Worm (Caenorhabditis elegans): ENCODE data around the gene polh-1.

Gene polh-1

DNA sequence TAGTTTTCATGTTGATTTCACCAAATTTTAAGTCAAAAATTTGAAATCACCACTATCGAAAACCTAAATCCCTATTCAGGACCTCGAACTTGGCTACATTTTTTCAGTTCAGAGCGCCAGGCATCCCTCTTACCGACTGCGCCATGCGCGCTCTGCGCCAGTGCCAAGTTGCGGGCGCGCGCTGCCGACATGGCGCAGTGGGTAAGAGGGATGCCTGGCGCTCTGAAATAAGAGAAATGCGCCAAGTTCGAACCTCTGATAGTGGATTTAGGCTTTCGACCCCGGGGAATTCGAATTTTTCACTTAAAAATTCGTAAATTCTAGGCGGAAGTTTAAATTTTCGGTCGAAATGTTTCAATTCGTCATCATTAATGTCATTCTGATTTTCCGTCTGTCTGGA, 39.9 kb upstream of the polh-1 start:
- TF ChIP-seq fos-1 (tag; optimal IDR thresholded peaks at IDR 0.05) (no peak), nhr-11 (tag; optimal IDR thresholded peaks at IDR 0.05) (no peak), dmd-4 (tag; optimal IDR thresholded peaks at IDR 0.05) (no peak), lin-13 (GFP tag; optimal IDR thresholded peaks at IDR 0.05) (no peak), peb-1 (tag; optimal IDR thresholded peaks at IDR 0.05) (no peak), ama-1 (optimal IDR thresholded peaks at IDR 0.05) (no peak), aly-2 (tag; optimal IDR thresholded peaks at IDR 0.05) (no peak), nhr-10 (tag; optimal IDR thresholded peaks at IDR 0.05) (no peak), sma-9 (GFP tag; optimal IDR thresholded peaks at IDR 0.05) (no peak), sma-9 (tag; optimal IDR thresholded peaks at IDR 0.05) (no peak), nhr-6 (tag; optimal IDR thresholded peaks at IDR 0.05) (no peak), ztf-1 (GFP tag; conservative IDR thresholded peaks at IDR 0.05) (no peak), lin-11 (tag; optimal IDR thresholded peaks at IDR 0.05) (no peak), snpc-4 (tag; optimal IDR thresholded peaks at IDR 0.05) (no peak)

ce11 chrIII:1987693-1988092, 37.6 kb upstream of the polh-1 start, which contains the start of gene Y39A3B.8:
TSS of gene Y39A3B.8 (plus strand) at chrIII:1987993.
- TF ChIP-seq alr-1 (tag; optimal IDR thresholded peaks at IDR 0.05) = no peak
- TF ChIP-seq nhr-129 (tag; optimal IDR thresholded peaks at IDR 0.05) = no peak
- no peak for TF ChIP-seq sma-9 (GFP tag; optimal IDR thresholded peaks at IDR 0.05)
- TF ChIP-seq sma-9 (tag; optimal IDR thresholded peaks at IDR 0.05) = no peak
- TF ChIP-seq nhr-6 (tag; optimal IDR thresholded peaks at IDR 0.05) = no peak
- TF ChIP-seq R02D3.7 (tag; optimal IDR thresholded peaks at IDR 0.05) = no peak
- no peak for TF ChIP-seq unc-39 (tag; optimal IDR thresholded peaks at IDR 0.05)
- TF ChIP-seq ceh-16 (tag; optimal IDR thresholded peaks at IDR 0.05) = no peak
- TF ChIP-seq ceh-82 (tag; optimal IDR thresholded peaks at IDR 0.05) = no peak
- TF ChIP-seq sem-4 (tag; optimal IDR thresholded peaks at IDR 0.05) = no peak
- no peak for TF ChIP-seq C34F6.9 (tag; optimal IDR thresholded peaks at IDR 0.05)
- no peak for TF ChIP-seq crh-2 (tag; optimal IDR thresholded peaks at IDR 0.05)
- no peak for TF ChIP-seq elt-1 (tag; optimal IDR thresholded peaks at IDR 0.05)
- TF ChIP-seq nhr-21 (tag; optimal IDR thresholded peaks at IDR 0.05) = no peak
- no peak for TF ChIP-seq nhr-12 (tag; optimal IDR thresholded peaks at IDR 0.05)
- TF ChIP-seq ama-1 (optimal IDR thresholded peaks at IDR 0.05) = no peak
- no peak for TF ChIP-seq elt-3 (tag; optimal IDR thresholded peaks at IDR 0.05)

ce11 chrIII:1984860-1985259, 34.8 kb upstream of the polh-1 start, which contains the start of gene Y39A3B.7:
TSS of gene Y39A3B.7 (minus strand) at chrIII:1984960.
- TF ChIP-seq nhr-77 (tag; optimal IDR thresholded peaks at IDR 0.05) = no peak
- TF ChIP-seq ZK546.5 (tag; optimal IDR thresholded peaks at IDR 0.05) = no peak
- TF ChIP-seq unc-55 (GFP tag; optimal IDR thresholded peaks at IDR 0.05) = no peak
- no peak for TF ChIP-seq ztf-1 (GFP tag; conservative IDR thresholded peaks at IDR 0.05)
- TF ChIP-seq nhr-237 (tag; optimal IDR thresholded peaks at IDR 0.05) = no peak
- TF ChIP-seq mab-5 (tag; optimal IDR thresholded peaks at IDR 0.05) = no peak
- no peak for TF ChIP-seq nhr-129 (tag; optimal IDR thresholded peaks at IDR 0.05)
- no peak for TF ChIP-seq nhr-23 (tag; optimal IDR thresholded peaks at IDR 0.05)

DNA sequence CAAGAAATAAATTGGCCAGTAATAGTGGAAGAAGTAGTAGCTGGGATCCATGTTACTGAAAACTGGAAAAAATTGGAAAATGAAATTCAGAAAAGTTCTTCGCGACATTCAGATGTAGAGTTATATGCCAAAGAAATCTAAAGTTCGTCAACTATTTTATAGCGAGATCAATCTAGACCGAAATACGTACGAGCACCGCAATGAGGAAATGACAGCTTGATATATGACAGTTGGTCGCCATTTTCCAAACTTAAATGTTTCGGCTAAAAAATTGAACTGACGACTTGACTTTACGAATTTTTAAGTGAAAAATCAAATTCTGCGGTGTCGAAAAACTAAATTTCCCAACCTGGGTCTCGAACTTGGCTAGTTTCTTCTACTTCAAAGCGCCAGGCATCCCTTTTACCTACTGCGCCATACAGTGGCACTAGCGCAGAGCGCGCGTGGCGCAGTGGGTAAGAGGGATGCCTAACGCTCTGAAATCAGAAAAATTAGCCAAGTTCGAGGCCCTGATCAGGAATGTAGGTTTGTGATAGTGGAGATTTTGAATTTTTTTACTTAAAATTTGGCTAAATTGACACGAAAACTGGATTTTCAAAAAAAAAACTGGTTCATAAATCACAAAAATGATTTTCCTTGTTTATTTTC, 32.7 kb upstream of the polh-1 start, which contains the start of gene srd-66:
Gene srd-66 (minus strand): TSS at position 51 of the 648 bp plus-strand sequence.
- TF ChIP-seq lsy-2 (tag; optimal IDR thresholded peaks at IDR 0.05) (no peak), elt-3 (tag; optimal IDR thresholded peaks at IDR 0.05) (no peak), ceh-82 (tag; optimal IDR thresholded peaks at IDR 0.05) (no peak), gmeb-1 (tag; optimal IDR thresholded peaks at IDR 0.05) (no peak), zag-1 (tag; optimal IDR thresholded peaks at IDR 0.05) (no peak), nhr-12 (tag; optimal IDR thresholded peaks at IDR 0.05) (no peak)

DNA sequence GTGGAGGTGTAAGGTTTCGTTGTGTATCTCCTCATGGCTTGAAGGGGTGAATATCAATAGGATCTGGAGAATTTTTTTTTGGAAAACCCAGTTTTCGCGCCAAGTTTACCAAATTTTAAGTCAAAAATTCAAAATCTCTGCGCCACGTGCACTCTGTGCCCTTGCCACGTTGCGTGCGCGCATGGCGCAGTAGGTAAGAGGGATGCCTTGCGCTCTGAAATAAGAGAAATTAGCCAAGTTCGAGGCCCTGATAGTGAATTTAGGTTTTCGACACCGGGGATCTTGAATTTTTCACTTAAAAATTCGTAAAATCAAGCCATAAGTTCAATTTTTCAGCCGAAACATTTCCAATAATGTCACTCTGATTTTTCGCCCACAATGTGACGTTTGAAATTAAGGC, 31.4 kb upstream of the polh-1 start:
- TF ChIP-seq R02D3.7 (tag; optimal IDR thresholded peaks at IDR 0.05) = no peak
- no peak for TF ChIP-seq ceh-82 (tag; optimal IDR thresholded peaks at IDR 0.05)
- no peak for TF ChIP-seq nhr-6 (tag; optimal IDR thresholded peaks at IDR 0.05)
- TF ChIP-seq ztf-11 (tag; optimal IDR thresholded peaks at IDR 0.05) = no peak
- no peak for TF ChIP-seq ceh-16 (tag; optimal IDR thresholded peaks at IDR 0.05)
- no peak for TF ChIP-seq egl-27 (tag; optimal IDR thresholded peaks at IDR 0.05)
- no peak for TF ChIP-seq ztf-4 (tag; optimal IDR thresholded peaks at IDR 0.05)
- TF ChIP-seq ztf-1 (GFP tag; conservative IDR thresholded peaks at IDR 0.05) = no peak
- no peak for TF ChIP-seq sem-4 (tag; optimal IDR thresholded peaks at IDR 0.05)
- no peak for TF ChIP-seq unc-62 (GFP tag; optimal IDR thresholded peaks at IDR 0.05)
- no peak for TF ChIP-seq fos-1 (tag; optimal IDR thresholded peaks at IDR 0.05)
- TF ChIP-seq F13H6.1 (tag; optimal IDR thresholded peaks at IDR 0.05) = no peak
- TF ChIP-seq nhr-237 (tag; optimal IDR thresholded peaks at IDR 0.05) = no peak
- TF ChIP-seq crh-2 (tag; optimal IDR thresholded peaks at IDR 0.05) = no peak
- TF ChIP-seq nhr-25 (tag; optimal IDR thresholded peaks at IDR 0.05) = no peak
- no peak for TF ChIP-seq gmeb-1 (tag; optimal IDR thresholded peaks at IDR 0.05)
- no peak for TF ChIP-seq ZK546.5 (tag; optimal IDR thresholded peaks at IDR 0.05)
- no peak for TF ChIP-seq sma-3 (GFP tag; optimal IDR thresholded peaks at IDR 0.05)
- no peak for TF ChIP-seq alr-1 (tag; optimal IDR thresholded peaks at IDR 0.05)

All from whole organism, L2 larva.